Worm (Caenorhabditis elegans): ENCODE measurements around the gene F56D6.14.
A peak's percentile ranks its signal among the peaks of the same experiment; 100 is the strongest.

The F56D6.14 gene

DNA sequence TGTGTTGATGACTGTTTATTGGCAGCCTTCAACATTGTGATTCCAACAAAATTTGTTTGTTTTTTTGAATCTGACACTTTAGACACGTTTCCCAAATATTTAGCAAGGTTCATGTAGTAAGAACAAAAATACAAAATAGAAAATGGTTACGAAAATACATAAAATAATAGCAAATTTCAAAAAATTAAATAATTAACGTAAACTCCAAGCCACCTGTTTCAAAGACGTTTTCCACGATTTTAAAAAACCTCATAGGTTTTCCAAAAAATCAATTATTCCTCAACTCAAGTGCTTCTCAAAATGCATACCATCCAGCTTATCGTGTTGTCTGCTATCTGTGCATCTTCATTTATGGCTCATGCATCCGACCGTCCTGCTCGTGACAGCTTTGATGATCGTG lies at the start of gene F56D6.14:
TSS of gene F56D6.14 (plus strand) at position 301 of the 400 bp plus-strand sequence.
- no peak for TF ChIP-seq nhr-28 (tag; optimal IDR thresholded peaks at IDR 0.05)
- TF ChIP-seq nhr-25 (tag; optimal IDR thresholded peaks at IDR 0.05; ENCODE audit: borderline replicate concordance, insufficient read depth), result no peak
- no peak for TF ChIP-seq Y105C5A.15 (GFP tag; IDR thresholded peaks at IDR 0.05)
- TF ChIP-seq mxl-3 (GFP tag; optimal IDR thresholded peaks at IDR 0.05), result no peak
- peak in 1 of 2 experiments; percentile 73 for TF ChIP-seq unc-62 (GFP tag; optimal IDR thresholded peaks at IDR 0.05 in 1 of 2)
- no peak for TF ChIP-seq unc-62 (tag; optimal IDR thresholded peaks at IDR 0.05)

DNA sequence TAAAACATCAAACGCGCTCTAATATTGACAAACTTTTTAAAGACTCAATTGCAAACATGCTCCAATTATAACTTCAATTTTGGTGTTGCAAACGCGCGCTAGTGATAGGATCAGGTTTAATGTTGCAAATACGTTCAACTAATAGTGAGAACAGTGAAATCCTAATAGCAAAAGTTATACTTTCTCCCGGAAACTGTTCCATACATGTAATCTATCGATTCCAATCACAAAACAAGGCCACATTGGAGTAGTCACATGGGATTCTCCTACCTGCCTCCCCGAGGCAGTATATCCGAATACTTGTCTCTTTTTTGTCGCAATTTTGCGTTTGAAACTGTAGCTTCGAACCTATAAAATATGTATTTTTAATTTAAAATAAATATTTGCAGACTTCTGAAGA lies 47.6 kb upstream of the F56D6.14 start:
- TF ChIP-seq ceh-44 (GFP tag; IDR thresholded peaks at IDR 0.05), result no peak
- no peak for TF ChIP-seq ama-1 (optimal IDR thresholded peaks at IDR 0.05)

DNA sequence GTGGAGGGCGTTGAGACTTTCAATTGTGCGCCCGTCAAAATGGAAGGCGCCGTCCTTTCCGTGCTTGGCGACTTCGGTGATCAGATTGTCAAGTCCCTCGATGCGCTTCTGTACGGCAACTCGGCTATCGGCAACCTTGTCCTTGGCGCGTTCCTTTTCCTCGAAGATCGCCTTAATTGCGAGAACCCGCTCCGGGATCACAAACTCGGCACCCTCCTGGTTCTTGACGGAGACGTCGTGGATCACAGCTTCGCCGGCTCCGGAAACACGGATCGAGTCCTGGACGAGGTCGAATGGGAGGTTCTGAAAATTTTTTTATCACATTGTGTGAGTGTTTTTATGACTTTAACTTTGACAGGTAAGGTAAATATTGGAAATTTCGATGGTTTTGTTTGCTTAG lies 44.3 kb upstream of the F56D6.14 start:
- TF ChIP-seq zfp-3 (GFP tag; conservative IDR thresholded peaks at IDR 0.05) (0 out of 2 replicates have a peak, but pooled peaks have one; percentile 12), set-16 (GFP tag; IDR thresholded peaks at IDR 0.05) (peak; percentile 81), ceh-20 (GFP tag; IDR thresholded peaks at IDR 0.05) (no peak), unc-62 (GFP tag; optimal IDR thresholded peaks at IDR 0.05 in 1 of 2) (peak in 1 of 2 experiments; percentile 81), unc-62 (tag; optimal IDR thresholded peaks at IDR 0.05) (no peak)

DNA sequence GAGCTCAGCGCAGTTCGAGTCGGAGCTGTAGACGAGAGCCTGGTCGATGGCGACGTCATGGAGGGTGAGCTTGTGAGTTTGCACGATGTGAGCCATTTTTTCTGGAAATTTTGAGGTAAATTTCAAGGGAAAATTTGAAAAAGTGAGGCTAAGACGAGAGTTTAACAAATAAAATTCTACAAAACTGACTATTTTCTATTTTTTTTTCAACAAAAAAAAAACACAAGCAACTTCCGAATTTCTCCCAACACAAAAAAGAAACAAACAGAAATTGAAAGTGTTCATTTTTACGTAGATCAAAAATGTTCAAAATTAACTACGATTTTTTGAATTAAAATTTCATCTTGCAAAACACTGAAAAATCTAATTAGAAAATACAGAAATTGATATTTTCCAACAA lies 43.8 kb upstream of the F56D6.14 start, which contains the start of gene F37C4.5:
TSS of gene F37C4.5 (minus strand) at position 101 of the 400 bp plus-strand sequence.
- TF ChIP-seq fkh-10 (GFP tag; optimal IDR thresholded peaks at IDR 0.05), result no peak
- TF ChIP-seq Y75B8A.6 (GFP tag; IDR thresholded peaks at IDR 0.05), result no peak

DNA sequence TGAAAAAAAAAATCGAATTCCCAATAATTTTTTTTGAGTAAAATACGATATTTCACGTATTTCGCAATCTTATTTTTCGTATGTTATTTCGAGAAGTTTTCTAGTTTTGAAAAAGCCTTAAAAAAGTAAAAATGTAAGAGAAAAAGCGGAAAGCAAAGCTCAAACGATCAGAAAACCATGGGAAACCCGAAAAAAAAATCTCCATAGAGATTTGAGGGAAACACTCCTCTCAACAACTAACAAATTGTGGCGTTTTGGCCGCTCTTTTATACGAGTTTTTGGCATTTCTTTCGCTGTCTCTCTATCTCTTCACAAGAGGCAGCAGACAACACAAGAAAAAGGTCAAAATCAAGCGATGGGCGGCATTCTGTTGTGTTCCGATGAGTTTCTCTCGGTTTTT lies 43.1 kb upstream of the F56D6.14 start:
- TF ChIP-seq nhr-6 (tag; optimal IDR thresholded peaks at IDR 0.05), result peak; percentile 63
- no peak for TF ChIP-seq snpc-1.2 (GFP tag; IDR thresholded peaks at IDR 0.05)
- no peak for TF ChIP-seq zip-11 (GFP tag; IDR thresholded peaks at IDR 0.05)
- TF ChIP-seq ctbp-1 (GFP tag; IDR thresholded peaks at IDR 0.05), result no peak
- TF ChIP-seq ceh-28 (tag; optimal IDR thresholded peaks at IDR 0.05), result no peak
- 0 out of 2 replicates have a peak, but pooled peaks have one; percentile 27 for TF ChIP-seq hmg-1.1 (GFP tag; IDR thresholded peaks at IDR 0.05)
- no peak for TF ChIP-seq ceh-82 (tag; optimal IDR thresholded peaks at IDR 0.05)
- TF ChIP-seq ama-1 (optimal IDR thresholded peaks at IDR 0.05), result peak; percentile 97
- peak; percentile 14 for TF ChIP-seq nhr-11 (tag; optimal IDR thresholded peaks at IDR 0.05)
- TF ChIP-seq mes-2 (tag; optimal IDR thresholded peaks at IDR 0.05; ENCODE audit: poor library complexity, severe bottlenecking), result peak; percentile 43
- TF ChIP-seq dmd-8 (GFP tag; IDR thresholded peaks at IDR 0.05), result no peak
- no peak for TF ChIP-seq egl-27 (tag; optimal IDR thresholded peaks at IDR 0.05)
- TF ChIP-seq mdl-1 (tag; optimal IDR thresholded peaks at IDR 0.05), result peak in 1 of 2 experiments; percentile 8
- peak; percentile 71 for TF ChIP-seq hlh-11 (tag; optimal IDR thresholded peaks at IDR 0.05)
- no peak for TF ChIP-seq D1046.2 (GFP tag; IDR thresholded peaks at IDR 0.05)
- no peak for TF ChIP-seq mxl-2 (GFP tag; conservative IDR thresholded peaks at IDR 0.05)
- peak; percentile 64 for TF ChIP-seq dmd-6 (GFP tag; IDR thresholded peaks at IDR 0.05)
- TF ChIP-seq mep-1 (tag; optimal IDR thresholded peaks at IDR 0.05), result peak; percentile 72
- no peak for TF ChIP-seq lin-39 (tag; optimal IDR thresholded peaks at IDR 0.05)
- peak; percentile 28 for TF ChIP-seq hlh-30 (tag; optimal IDR thresholded peaks at IDR 0.05; ENCODE audit: insufficient read depth)
- peak in 1 of 2 experiments; percentile 36 for TF ChIP-seq lsy-2 (tag; optimal IDR thresholded peaks at IDR 0.05)
- TF ChIP-seq pha-4 (GFP tag; IDR thresholded peaks at IDR 0.05), result no peak
- TF ChIP-seq pha-4 (tag; optimal IDR thresholded peaks at IDR 0.05), result peak; percentile 7
- TF ChIP-seq dpl-1 (GFP tag; optimal IDR thresholded peaks at IDR 0.05), result peak; percentile 34
- TF ChIP-seq daf-16 (GFP tag; optimal IDR thresholded peaks at IDR 0.05), result no peak
- peak; percentile 1 for TF ChIP-seq daf-16 (tag; optimal IDR thresholded peaks at IDR 0.05)
- peak; percentile 55 for TF ChIP-seq nhr-77 (tag; optimal IDR thresholded peaks at IDR 0.05)
- TF ChIP-seq hif-1 (tag; optimal IDR thresholded peaks at IDR 0.05), result no peak
- TF ChIP-seq T20F7.1 (GFP tag; optimal IDR thresholded peaks at IDR 0.05), result no peak
- TF ChIP-seq dve-1 (tag; optimal IDR thresholded peaks at IDR 0.05; ENCODE audit: insufficient read depth), result peak; percentile 51
- 0 out of 2 replicates have a peak, but pooled peaks have one; percentile 34 for TF ChIP-seq T26A8.4 (GFP tag; IDR thresholded peaks at IDR 0.05)
- peak; percentile 67 for TF ChIP-seq nhr-28 (tag; optimal IDR thresholded peaks at IDR 0.05)
